Worm (Caenorhabditis elegans) whole organism, early embryonic: ENCODE measurements around the gene C03B1.14.

Experiments
- B0310.2 ChIP-seq: sonication (generic microtip); optimal IDR thresholded peaks from 2 replicates; lab custom pipeline; 2016; ENCODE audit warnings: mild to moderate bottlenecking, missing genetic modification characterization, missing compliant biosample characterization
- F13C5.2 ChIP-seq: sonication (generic microtip); optimal IDR thresholded peaks from 2 replicates; lab custom pipeline; 2017; ENCODE audit warnings: mild to moderate bottlenecking, missing genetic modification characterization, inconsistent platforms, missing compliant biosample characterization
- aly-1 ChIP-seq: sonication (generic microtip); optimal IDR thresholded peaks from 2 replicates; lab custom pipeline; 2016; ENCODE audit warnings: missing genetic modification characterization, missing compliant biosample characterization
- ama-1 ChIP-seq: fragments of 150-350 bp; optimal IDR thresholded peaks from 2 replicates; lab custom pipeline; 2014
- ceh-13 ChIP-seq: fragments of 200-800 bp; sonication (Bioruptor generic); optimal IDR thresholded peaks from 2 replicates; lab custom pipeline; 2018; ENCODE audit warnings: mild to moderate bottlenecking, missing genetic modification characterization, missing compliant biosample characterization
- ets-7 ChIP-seq: sonication (generic microtip); optimal IDR thresholded peaks from 2 replicates; lab custom pipeline; 2016; ENCODE audit warnings: missing genotype, missing genetic modification characterization, missing compliant biosample characterization
- flt-1 ChIP-seq: fragments of 200-800 bp; sonication (Bioruptor generic); IDR thresholded peaks from 2 replicates; pipeline ENCODE4 v1.3.6; 2022; ENCODE audit warnings: missing genetic modification characterization, missing compliant biosample characterization
- hmbx-1 ChIP-seq: sonication (generic microtip); optimal IDR thresholded peaks from 2 replicates; lab custom pipeline; 2016; ENCODE audit warnings: mild to moderate bottlenecking, missing genetic modification characterization, missing compliant biosample characterization
- pes-1 ChIP-seq: fragments of 200-800 bp; sonication (Bioruptor generic); IDR thresholded peaks from 2 replicates; pipeline ENCODE4 v1.3.6; 2022; ENCODE audit warnings: missing genetic modification reagents, missing genetic modification characterization, missing compliant biosample characterization
- sea-1 ChIP-seq: fragments of 200-800 bp; sonication (Bioruptor generic); conservative IDR thresholded peaks from 2 replicates; pipeline ENCODE4 v1.3.6; 2022; ENCODE audit warnings: missing genetic modification characterization, missing compliant biosample characterization
- tbx-11 ChIP-seq: fragments of 200-800 bp; sonication (Bioruptor generic); IDR thresholded peaks from 2 replicates; pipeline ENCODE4 v1.3.6; 2022; ENCODE audit warnings: missing genetic modification characterization, missing compliant biosample characterization
- tbx-37 ChIP-seq: fragments of 200-800 bp; sonication (Bioruptor generic); conservative IDR thresholded peaks from 2 replicates; pipeline ENCODE4 v1.3.6; 2022; ENCODE audit warnings: missing genetic modification reagents, missing genetic modification characterization, missing compliant biosample characterization
- tra-4 ChIP-seq: sonication (generic microtip); optimal IDR thresholded peaks from 2 replicates; lab custom pipeline; 2017; ENCODE audit warnings: missing genetic modification characterization, missing compliant biosample characterization

- no peak for TF ChIP-seq tbx-37 (GFP tag; lab: Robert Waterston, UW)
- TF ChIP-seq ets-7 (tag; lab: Kevin White, UChicago): no peak
- no peak for TF ChIP-seq B0310.2
- TF ChIP-seq sea-1 (GFP tag; lab: Robert Waterston, UW): no peak
- TF ChIP-seq ama-1 (lab: Kevin White, UChicago): no peak
- no peak for TF ChIP-seq ceh-13 (GFP tag; lab: Kevin White, UChicago)
- no peak for TF ChIP-seq hmbx-1 (tag; lab: Kevin White, UChicago)
- no peak for TF ChIP-seq pes-1
- TF ChIP-seq tbx-11: no peak
- TF ChIP-seq flt-1 (GFP tag; lab: Robert Waterston, UW): no peak
- no peak for TF ChIP-seq aly-1 (tag; lab: Kevin White, UChicago)
- TF ChIP-seq tra-4 (tag; lab: Kevin White, UChicago): no peak
- TF ChIP-seq F13C5.2 (tag; lab: Kevin White, UChicago): no peak
Observed at ce11 chrX:6337951-6338350, 22.6 kb downstream of the C03B1.14 start, which contains the start of gene C03B1.13.
